Worm (Caenorhabditis elegans) whole organism, L4 larva: ENCODE results near the gene seu-1.
A peak's percentile ranks its signal among the peaks of the same experiment; 100 is the strongest.
"Not testable (repeated sequence)": the region's sequence is repeated elsewhere in the genome, so short reads cannot be mapped to it uniquely, and the experiment has no call there.

Experiments used
- F44E2.7 ChIP-seq: fragments of 200-800 bp; sonication (Bioruptor generic); IDR thresholded peaks from 2 replicates; pipeline ENCODE4 v2.1.2; 2022; ENCODE audit warnings: missing genetic modification characterization, missing compliant biosample characterization
- R02D3.7 ChIP-seq: fragments of 150-350 bp; sonication (generic microtip); optimal IDR thresholded peaks from 3 replicates; lab custom pipeline; 2014; ENCODE audit warnings: missing biosample characterization, missing genetic modification characterization
- T20F7.1 ChIP-seq: fragments of 200-800 bp; sonication (Bioruptor generic); optimal IDR thresholded peaks from 2 replicates; lab custom pipeline; 2018; ENCODE audit warnings: mild to moderate bottlenecking, missing genetic modification characterization, missing compliant biosample characterization
- Y48G9A.11 ChIP-seq: fragments of 200-800 bp; sonication (Bioruptor generic); IDR thresholded peaks from 2 replicates; pipeline ENCODE4 v1.3.6; 2022; ENCODE audit warnings: missing genetic modification reagents, missing genetic modification characterization, missing compliant biosample characterization
- Y5F2A.4 ChIP-seq: fragments of 200-800 bp; sonication (Bioruptor generic); optimal IDR thresholded peaks from 2 replicates; lab custom pipeline; 2018; ENCODE audit warnings: mild to moderate bottlenecking, missing genetic modification characterization, missing compliant biosample characterization
- ceh-20 ChIP-seq: fragments of 200-800 bp; sonication (Bioruptor generic); IDR thresholded peaks from 2 replicates; pipeline ENCODE4 v1.3.6; 2022; ENCODE audit warnings: missing genetic modification reagents, missing genetic modification characterization, missing compliant biosample characterization
- ceh-62 ChIP-seq: sonication (generic microtip); optimal IDR thresholded peaks from 2 replicates; lab custom pipeline; 2017; ENCODE audit warnings: missing biosample characterization, missing genetic modification characterization
- ces-1 ChIP-seq: fragments of 150-350 bp; sonication (generic microtip); optimal IDR thresholded peaks from 4 replicates; lab custom pipeline; 2014; ENCODE audit warnings: missing biosample characterization, missing genetic modification reagents, missing genetic modification characterization
- daf-8 ChIP-seq: fragments of 200-800 bp; sonication (Bioruptor generic); IDR thresholded peaks from 2 replicates; pipeline ENCODE4 v1.3.6; 2022; ENCODE audit warnings: missing genetic modification characterization, missing compliant biosample characterization
- dmd-6 ChIP-seq: fragments of 200-800 bp; sonication (Bioruptor generic); IDR thresholded peaks from 2 replicates; pipeline ENCODE4 v1.3.6; 2022; ENCODE audit warnings: missing genetic modification reagents, missing genetic modification characterization, missing compliant biosample characterization
- dpl-1 ChIP-seq: fragments of 150-350 bp; optimal IDR thresholded peaks from 2 replicates; lab custom pipeline; 2014; ENCODE audit warnings: missing biosample characterization, missing genetic modification reagents, missing genetic modification characterization
- egl-43 ChIP-seq: fragments of 200-800 bp; sonication (Bioruptor generic); IDR thresholded peaks from 2 replicates; pipeline ENCODE4 v1.3.6; 2022; ENCODE audit warnings: missing genetic modification reagents, missing genetic modification characterization, missing compliant biosample characterization
- fkh-10 ChIP-seq: fragments of 150-350 bp; optimal IDR thresholded peaks from 2 replicates; lab custom pipeline; 2014; ENCODE audit warnings: missing biosample characterization, missing genetic modification reagents, missing genetic modification characterization
- hlh-11 ChIP-seq: fragments of 200-800 bp; sonication (Bioruptor generic); optimal IDR thresholded peaks from 2 replicates; lab custom pipeline; 2018; ENCODE audit warnings: mild to moderate bottlenecking, missing genetic modification characterization, missing compliant biosample characterization
- hmg-1.1 ChIP-seq: fragments of 200-800 bp; sonication (Bioruptor generic); IDR thresholded peaks from 2 replicates; pipeline ENCODE4 v1.3.6; 2022; ENCODE audit warnings: missing genetic modification reagents, missing genetic modification characterization, missing compliant biosample characterization
- jun-1 ChIP-seq: fragments of 150-350 bp; optimal IDR thresholded peaks from 2 replicates; lab custom pipeline; 2014; ENCODE audit warnings: missing biosample characterization, missing genetic modification reagents, missing genetic modification characterization
- lir-3 ChIP-seq: sonication (generic microtip); optimal IDR thresholded peaks from 2 replicates; lab custom pipeline; 2016; ENCODE audit warnings: mild to moderate bottlenecking, missing genetic modification characterization, missing compliant biosample characterization
- madf-9 ChIP-seq: fragments of 200-800 bp; sonication (Bioruptor generic); conservative IDR thresholded peaks from 2 replicates; pipeline ENCODE4 v1.3.6; 2022; ENCODE audit warnings: missing genetic modification reagents, missing genetic modification characterization, missing compliant biosample characterization
- mdl-1 ChIP-seq, 2 experiments: fragments of 150-350 bp in 1 of 2; sonication (generic microtip) in 1 of 2; optimal IDR thresholded peaks; 2 replicates each; lab custom pipeline; 2014 to 2017; ENCODE audit warnings: missing biosample characterization in 2 of 2, missing genetic modification characterization in 2 of 2
- mep-1 ChIP-seq: fragments of 150-350 bp; sonication (generic microtip); optimal IDR thresholded peaks from 3 replicates; lab custom pipeline; 2014; ENCODE audit warnings: missing biosample characterization, missing genetic modification characterization
- nhr-237 ChIP-seq: sonication (generic microtip); optimal IDR thresholded peaks from 2 replicates; lab custom pipeline; 2017; ENCODE audit warnings: missing biosample characterization, missing genetic modification characterization
- nhr-28 ChIP-seq: fragments of 150-350 bp; optimal IDR thresholded peaks from 2 replicates; lab custom pipeline; 2014; ENCODE audit warnings: missing biosample characterization, missing genetic modification characterization
- nhr-6 ChIP-seq: fragments of 150-350 bp; optimal IDR thresholded peaks from 2 replicates; lab custom pipeline; 2014; ENCODE audit warnings: missing biosample characterization, missing genetic modification characterization
- rbr-2 ChIP-seq: sonication (generic microtip); optimal IDR thresholded peaks from 2 replicates; lab custom pipeline; 2016; ENCODE audit warnings: missing genotype, missing genetic modification characterization, missing compliant biosample characterization
- sdz-12 ChIP-seq: fragments of 200-800 bp; sonication (Bioruptor generic); optimal IDR thresholded peaks from 2 replicates; lab custom pipeline; 2018; ENCODE audit warnings: mild to moderate bottlenecking, missing genetic modification characterization, missing compliant biosample characterization
- set-16 ChIP-seq: fragments of 200-800 bp; sonication (Bioruptor generic); IDR thresholded peaks from 2 replicates; pipeline ENCODE4 v1.3.6; 2022; ENCODE audit warnings: missing genetic modification reagents, missing genetic modification characterization, missing compliant biosample characterization
- snpc-1.2 ChIP-seq: fragments of 200-800 bp; sonication (Bioruptor generic); IDR thresholded peaks from 2 replicates; pipeline ENCODE4 v1.3.6; 2022; ENCODE audit warnings: missing genetic modification reagents, missing genetic modification characterization, missing compliant biosample characterization
- spr-3 ChIP-seq: fragments of 200-800 bp; sonication (Bioruptor generic); optimal IDR thresholded peaks from 2 replicates; lab custom pipeline; 2018; ENCODE audit warnings: mild to moderate bottlenecking, missing genetic modification characterization, missing compliant biosample characterization
- tra-1 ChIP-seq: fragments of 200-800 bp; sonication (Bioruptor generic); IDR thresholded peaks from 2 replicates; pipeline ENCODE4 v1.3.6; 2022; ENCODE audit warnings: missing genetic modification reagents, missing genetic modification characterization, missing compliant biosample characterization
- unc-62 ChIP-seq, 3 experiments: fragments of 150-350 bp in 1 of 3; sonication (generic microtip); optimal IDR thresholded peaks in 2 of 3; peaks in 1 of 3; 1 replicate in 1 of 3; 2 replicates in 2 of 3; lab custom pipeline; 2014 to 2017; ENCODE audit warnings: missing biosample characterization in 3 of 3, missing genetic modification characterization in 3 of 3, missing genetic modification reagents in 3 of 3, missing genotype in 1 of 3
- zfp-3 ChIP-seq: fragments of 200-800 bp; sonication (Bioruptor generic); conservative IDR thresholded peaks from 2 replicates; pipeline ENCODE4 v1.3.6; 2022; ENCODE audit warnings: missing genetic modification reagents, missing genetic modification characterization, missing compliant biosample characterization
- zip-11 ChIP-seq: fragments of 200-800 bp; sonication (Bioruptor generic); IDR thresholded peaks from 2 replicates; pipeline ENCODE4 v1.3.6; 2022; ENCODE audit warnings: missing genetic modification characterization, missing compliant biosample characterization
- zip-2 ChIP-seq: fragments of 150-350 bp; optimal IDR thresholded peaks from 2 replicates; lab custom pipeline; 2014; ENCODE audit warnings: missing biosample characterization, missing genetic modification characterization

The seu-1 gene

DNA sequence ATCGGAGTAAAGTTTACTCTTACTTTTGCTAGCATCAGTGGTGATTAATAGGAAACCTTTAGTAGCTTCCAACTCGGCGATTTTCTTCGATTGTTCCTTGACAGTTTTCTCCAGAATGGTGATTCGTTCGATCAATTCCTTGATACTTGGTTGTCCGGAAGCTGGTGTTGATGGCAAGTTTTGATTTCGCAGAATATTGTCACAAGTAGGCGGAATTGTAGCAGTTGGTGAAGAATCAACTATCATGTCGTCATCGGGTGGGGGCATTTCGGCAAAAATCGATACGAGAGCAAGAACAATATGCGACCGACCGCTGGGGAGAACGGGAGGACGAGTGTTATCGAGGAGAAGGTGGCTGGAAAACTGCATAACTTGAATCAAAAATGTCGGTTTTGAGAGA lies 17.8 kb downstream of the seu-1 start, which contains the start of gene Y73B6BL.289:
Gene Y73B6BL.289 (plus strand): TSS at position 301 of the 400 bp plus-strand sequence.
- TF ChIP-seq T20F7.1 (GFP tag; lab: Kevin White, UChicago); fkh-10 (GFP tag; lab: Kevin White, UChicago); R02D3.7 (tag; lab: Kevin White, UChicago): not testable (repeated sequence)

DNA sequence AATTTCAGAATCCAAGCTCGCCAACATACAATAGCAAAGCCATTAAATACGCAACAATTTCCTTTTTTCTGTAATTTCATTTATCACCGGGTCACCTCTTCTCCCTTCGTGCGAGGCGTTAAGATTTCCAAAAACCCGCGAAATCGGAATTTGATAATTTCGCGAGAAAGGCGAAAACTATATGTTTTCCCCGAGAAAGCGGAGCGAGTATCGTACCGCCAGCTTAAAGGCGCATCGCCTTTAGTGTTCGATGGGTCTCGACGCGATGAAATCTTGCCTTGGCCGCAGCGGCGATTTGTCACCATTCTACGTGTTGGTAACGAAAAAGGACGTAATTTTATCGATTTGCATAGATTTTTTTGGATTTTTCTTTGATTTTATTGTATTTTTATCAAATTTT lies 18.4 kb downstream of the seu-1 start:
- peak; percentile 75 for TF ChIP-seq snpc-1.2 (GFP tag; lab: Robert Waterston, UW)

DNA sequence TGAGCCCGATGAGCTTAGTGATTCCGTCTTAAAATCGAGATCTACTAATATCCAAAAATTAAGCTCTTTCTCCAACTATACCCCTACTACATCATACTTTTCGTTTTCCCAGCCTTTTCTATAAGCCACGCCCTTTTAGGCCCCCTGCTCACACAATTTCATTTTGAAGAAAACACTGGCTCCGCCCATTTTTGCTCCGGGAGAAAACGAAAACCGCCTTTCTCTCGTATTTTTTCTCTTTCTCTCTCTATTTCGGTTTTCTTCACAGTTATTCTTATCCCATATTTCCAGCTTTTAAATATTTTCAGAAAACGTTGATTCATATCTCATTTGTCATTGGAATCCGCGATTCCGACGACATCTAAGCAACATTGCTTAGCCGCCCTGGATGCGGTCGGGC lies 32.2 kb downstream of the seu-1 start, which contains the start of gene Y73B6BL.47:
Gene Y73B6BL.47 (plus strand): TSS at position 301 of the 400 bp plus-strand sequence.
- TF ChIP-seq lir-3 (tag; lab: Kevin White, UChicago) (no peak), egl-43 (GFP tag; lab: Robert Waterston, UW) (no peak), nhr-237 (no peak), nhr-28 (tag; lab: Kevin White, UChicago) (no peak), zip-11 (GFP tag; lab: Robert Waterston, UW) (no peak), ceh-62 (tag; lab: Kevin White, UChicago) (no peak), unc-62 (GFP tag; optimal IDR thresholded peaks at IDR 0.05 in 1 of 2; lab: Kevin White, UChicago) (no peak), unc-62 (tag; optimal IDR thresholded peaks at IDR 0.05; lab: Kevin White, UChicago) (no peak), sdz-12 (no peak), T20F7.1 (GFP tag; lab: Kevin White, UChicago) (no peak), spr-3 (GFP tag; lab: Kevin White, UChicago) (no peak), nhr-6 (tag; lab: Kevin White, UChicago) (no peak), daf-8 (GFP tag; lab: Robert Waterston, UW) (no peak), jun-1 (no peak), dmd-6 (GFP tag; lab: Robert Waterston, UW) (no peak), tra-1 (GFP tag; lab: Robert Waterston, UW) (no peak), hlh-11 (tag; lab: Kevin White, UChicago) (no peak), F44E2.7 (no peak), hmg-1.1 (GFP tag; lab: Robert Waterston, UW) (no peak), zip-2 (tag; lab: Kevin White, UChicago) (no peak)
- TF ChIP-seq, all 104 proteins: peak for 0

DNA sequence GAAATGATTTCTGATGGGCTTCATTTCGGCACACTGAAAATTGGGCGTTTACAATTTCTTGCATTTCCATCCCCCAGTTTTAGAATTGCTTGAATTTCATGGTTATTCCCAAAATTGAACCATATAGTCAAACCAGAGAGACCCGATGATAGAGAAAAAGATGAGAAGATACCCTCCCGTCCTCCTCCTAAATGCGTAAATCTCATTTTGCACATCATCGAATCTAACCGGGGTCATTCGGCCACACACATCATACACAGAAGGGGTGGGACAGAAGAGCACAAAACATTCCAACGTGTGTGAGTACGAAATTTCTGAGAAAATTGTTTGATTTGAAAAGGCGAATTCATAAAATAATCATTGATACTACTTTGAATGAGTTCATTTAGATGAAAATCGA lies 34.2 kb downstream of the seu-1 start:
- TF ChIP-seq T20F7.1 (GFP tag; lab: Kevin White, UChicago) (no peak), zfp-3 (GFP tag; lab: Robert Waterston, UW) (no peak), madf-9 (GFP tag; lab: Robert Waterston, UW) (no peak), rbr-2 (tag; lab: Kevin White, UChicago) (no peak), lir-3 (tag; lab: Kevin White, UChicago) (no peak), dpl-1 (GFP tag; lab: Kevin White, UChicago) (no peak), Y5F2A.4 (GFP tag; lab: Kevin White, UChicago) (no peak), set-16 (GFP tag; lab: Robert Waterston, UW) (no peak), mep-1 (no peak), fkh-10 (GFP tag; lab: Kevin White, UChicago) (no peak)
- TF ChIP-seq, all 104 proteins: peak for 0

DNA sequence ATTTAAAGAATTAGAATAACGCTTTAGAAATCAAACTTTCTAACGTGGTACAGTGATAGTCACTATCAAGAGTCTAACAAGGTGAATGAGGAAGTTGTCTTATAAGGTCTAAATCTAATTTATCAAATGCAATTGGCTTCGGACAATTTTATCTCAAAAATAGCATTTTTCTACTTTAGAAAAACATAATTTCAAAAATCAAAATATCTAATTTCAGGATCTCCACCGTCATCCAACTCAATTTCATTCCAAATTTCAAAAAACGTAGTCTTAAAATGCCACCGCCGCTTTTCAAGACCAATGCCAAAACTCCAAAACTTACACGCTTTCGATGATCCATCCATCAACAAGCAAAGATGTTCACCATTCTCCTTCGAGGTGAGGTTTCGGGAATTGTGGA lies 35.6 kb downstream of the seu-1 start, which contains the start of gene Y73B6BL.270:
Gene Y73B6BL.270 (plus strand): TSS at position 301 of the 400 bp plus-strand sequence.
- no peak for TF ChIP-seq ceh-20 (GFP tag; lab: Robert Waterston, UW)
- TF ChIP-seq mdl-1 (tag; optimal IDR thresholded peaks at IDR 0.05; lab: Kevin White, UChicago) = no peak

DNA sequence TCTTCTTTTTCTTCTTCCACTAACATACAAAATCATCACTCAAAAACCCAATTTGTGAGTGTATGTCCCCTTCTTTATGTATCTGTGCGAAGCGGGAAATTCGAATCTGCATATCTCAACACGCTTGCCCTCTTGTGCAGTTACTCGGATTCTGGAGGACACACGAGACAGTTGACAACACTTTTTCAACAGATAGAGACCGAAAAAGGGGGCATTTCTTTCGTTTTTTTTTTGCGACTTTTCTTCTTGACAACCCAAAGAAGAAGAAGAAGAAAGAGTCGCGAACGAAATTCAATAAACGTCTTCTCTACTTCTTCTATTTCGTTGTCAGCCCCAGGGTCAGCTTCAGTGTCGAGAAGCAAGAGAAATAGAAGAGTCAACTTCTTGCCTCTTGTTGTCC lies 36.6 kb downstream of the seu-1 start:
- no peak for TF ChIP-seq set-16 (GFP tag; lab: Robert Waterston, UW)
- peak; percentile 61 for TF ChIP-seq ces-1
- no peak for TF ChIP-seq Y48G9A.11 (GFP tag; lab: Robert Waterston, UW)
